Fruit fly (Drosophila melanogaster) whole organism, embryonic: ENCODE results near the gene mRRF1.

Source experiments
- Atf3 ChIP-seq: fragments of 200-800 bp; sonication (Bioruptor generic); optimal IDR thresholded peaks from 3 replicates; lab custom pipeline; 2016; ENCODE audit warnings: missing biosample characterization, missing genetic modification characterization
- CG10209 ChIP-seq: fragments of 200-800 bp; sonication (Bioruptor generic); optimal IDR thresholded peaks from 3 replicates; lab custom pipeline; 2017; ENCODE audit warnings: missing biosample characterization, mild to moderate bottlenecking, missing genetic modification characterization, missing genetic modification reagents
- CG10274 ChIP-seq: fragments of 200-800 bp; sonication (Bioruptor generic); optimal IDR thresholded peaks from 3 replicates; lab custom pipeline; 2017; ENCODE audit warnings: missing biosample characterization, mild to moderate bottlenecking, missing genetic modification characterization
- CG10462 ChIP-seq: fragments of 200-800 bp; sonication (Bioruptor generic); optimal IDR thresholded peaks from 2 replicates; lab custom pipeline; 2016; ENCODE audit warnings: missing biosample characterization, missing genetic modification characterization
- CG10979 ChIP-seq: fragments of 200-800 bp; sonication (Bioruptor generic); optimal IDR thresholded peaks from 2 replicates; lab custom pipeline; 2018; ENCODE audit warnings: missing biosample characterization, mild to moderate bottlenecking, missing genetic modification characterization, moderate library complexity
- CG11696 ChIP-seq: fragments of 200-800 bp; sonication (Bioruptor generic); IDR thresholded peaks from 2 replicates; pipeline ENCODE4 v1.3.6; 2022; ENCODE audit warnings: missing biosample characterization, missing genetic modification characterization
- CG12659 ChIP-seq: fragments of 200-800 bp; sonication (Bioruptor generic); optimal IDR thresholded peaks from 3 replicates; lab custom pipeline; 2017; ENCODE audit warnings: mild to moderate bottlenecking, missing biosample characterization, missing genetic modification reagents, missing genetic modification characterization
- CG14050 ChIP-seq: fragments of 200-800 bp; sonication (Bioruptor generic); IDR thresholded peaks from 3 replicates; pipeline ENCODE4 v1.3.6; 2022; ENCODE audit warnings: missing biosample characterization, missing genetic modification characterization
- CG1529 ChIP-seq: fragments of 200-800 bp; sonication (Bioruptor generic); optimal IDR thresholded peaks from 3 replicates; lab custom pipeline; 2018; ENCODE audit warnings: missing biosample characterization, missing genetic modification characterization
- CG16863 ChIP-seq: fragments of 200-800 bp; sonication (Bioruptor generic); optimal IDR thresholded peaks from 3 replicates; lab custom pipeline; 2016; ENCODE audit warnings: missing biosample characterization, missing genetic modification characterization
- CG18262 ChIP-seq: fragments of 200-800 bp; optimal IDR thresholded peaks from 3 replicates; lab custom pipeline; 2019; ENCODE audit warnings: missing biosample characterization, mild to moderate bottlenecking, missing genetic modification characterization, moderate library complexity
- CG18599 ChIP-seq: fragments of 200-800 bp; sonication (Bioruptor generic); optimal IDR thresholded peaks from 3 replicates; lab custom pipeline; 2017; ENCODE audit warnings: missing biosample characterization, missing genetic modification characterization, mild to moderate bottlenecking, moderate library complexity, missing genetic modification reagents
- CG18764 ChIP-seq: fragments of 200-800 bp; sonication (Bioruptor generic); optimal IDR thresholded peaks from 3 replicates; lab custom pipeline; 2016; ENCODE audit warnings: missing biosample characterization, missing genetic modification characterization
- CG2199 ChIP-seq: fragments of 200-800 bp; sonication (Bioruptor generic); IDR thresholded peaks from 3 replicates; pipeline ENCODE4 v1.3.6; 2022; ENCODE audit warnings: missing biosample characterization, missing genetic modification characterization
- CG2678 ChIP-seq: fragments of 200-800 bp; sonication (Bioruptor generic); optimal IDR thresholded peaks from 3 replicates; lab custom pipeline; 2019; ENCODE audit warnings: missing biosample characterization, mild to moderate bottlenecking, missing genetic modification characterization, moderate library complexity
- CG30403 ChIP-seq: fragments of 200-800 bp; sonication (Bioruptor generic); optimal IDR thresholded peaks from 3 replicates; lab custom pipeline; 2016; ENCODE audit warnings: missing biosample characterization, missing genetic modification characterization
- CG32772 ChIP-seq: fragments of 200-800 bp; sonication (Bioruptor generic); IDR thresholded peaks from 2 replicates; pipeline ENCODE4 v1.3.6; 2022; ENCODE audit warnings: missing biosample characterization, missing genetic modification characterization
- CG34376 ChIP-seq: fragments of 200-800 bp; sonication (Bioruptor generic); optimal IDR thresholded peaks from 2 replicates; lab custom pipeline; 2018; ENCODE audit warnings: missing biosample characterization, mild to moderate bottlenecking, missing genetic modification characterization
- CG4820 ChIP-seq: fragments of 200-800 bp; sonication (Bioruptor generic); optimal IDR thresholded peaks from 3 replicates; lab custom pipeline; 2016; ENCODE audit warnings: missing biosample characterization, missing genetic modification characterization
- CG6272 ChIP-seq: fragments of 200-800 bp; sonication (Bioruptor generic); IDR thresholded peaks from 2 replicates; pipeline ENCODE4 v1.3.6; 2022; ENCODE audit warnings: missing biosample characterization, missing genetic modification characterization
- CG7963 ChIP-seq: fragments of 200-800 bp; sonication (Bioruptor generic); IDR thresholded peaks from 3 replicates; pipeline ENCODE4 v1.3.6; 2022; ENCODE audit warnings: missing biosample characterization, missing genetic modification characterization; ENCODE audit not compliant: partially characterized antibody
- CG8359 ChIP-seq: fragments of 200-800 bp; sonication (Bioruptor generic); optimal IDR thresholded peaks from 2 replicates; lab custom pipeline; 2017; ENCODE audit warnings: missing biosample characterization, mild to moderate bottlenecking, missing genetic modification characterization, borderline replicate concordance
- CG8388 ChIP-seq: fragments of 200-800 bp; sonication (Bioruptor generic); optimal IDR thresholded peaks from 2 replicates; lab custom pipeline; 2019; ENCODE audit warnings: missing biosample characterization, mild to moderate bottlenecking, missing genetic modification characterization, moderate library complexity
- CG8478 ChIP-seq: fragments of >200 bp; optimal IDR thresholded peaks from 2 replicates; lab custom pipeline; 2018
- CkIIα-i1 ChIP-seq: fragments of 200-800 bp; sonication (Bioruptor generic); IDR thresholded peaks from 2 replicates; pipeline ENCODE4 v1.3.6; 2022; ENCODE audit warnings: missing biosample characterization, missing genetic modification characterization
- D19A ChIP-seq: fragments of 200-800 bp; optimal IDR thresholded peaks from 3 replicates; lab custom pipeline; 2019; ENCODE audit warnings: missing biosample characterization, mild to moderate bottlenecking, missing genetic modification characterization, moderate library complexity
- Dip3 ChIP-seq: fragments of 200-800 bp; sonication (Bioruptor generic); optimal IDR thresholded peaks from 3 replicates; lab custom pipeline; 2016; ENCODE audit warnings: missing biosample characterization, missing genetic modification characterization
- Doc3 ChIP-seq: fragments of 200-800 bp; sonication (Bioruptor generic); IDR thresholded peaks from 3 replicates; pipeline ENCODE4 v1.3.6; 2022; ENCODE audit warnings: missing biosample characterization, missing genetic modification characterization; ENCODE audit not compliant: partially characterized antibody
- Drgx ChIP-seq: fragments of 200-800 bp; sonication (Bioruptor generic); IDR thresholded peaks from 2 replicates; pipeline ENCODE4 v1.3.6; 2022; ENCODE audit warnings: missing biosample characterization, missing genetic modification characterization
- Ets65A ChIP-seq: fragments of 200-800 bp; sonication (Bioruptor generic); peaks from one replicate; lab custom pipeline; 2016; ENCODE audit warnings: missing biosample characterization, missing genetic modification characterization
- Gsc ChIP-seq: fragments of 200-800 bp; sonication (Bioruptor generic); IDR thresholded peaks from 2 replicates; pipeline ENCODE4 v1.3.6; 2022; ENCODE audit warnings: missing biosample characterization, missing genetic modification characterization
- Hey ChIP-seq: fragments of 200-800 bp; sonication (Bioruptor generic); optimal IDR thresholded peaks from 3 replicates; lab custom pipeline; 2018; ENCODE audit warnings: missing biosample characterization, mild to moderate bottlenecking, missing genetic modification characterization
- Hmx ChIP-seq: fragments of 200-800 bp; sonication (Bioruptor generic); optimal IDR thresholded peaks from 2 replicates; lab custom pipeline; 2016; ENCODE audit warnings: missing biosample characterization, missing genetic modification characterization
- Hr51 ChIP-seq, 2 experiments: fragments of 200-800 bp; sonication (Bioruptor generic); optimal IDR thresholded peaks; 2 replicates in 1 of 2; 3 replicates in 1 of 2; lab custom pipeline; 2016 to 2018; ENCODE audit warnings: missing biosample characterization in 2 of 2, missing genetic modification characterization in 2 of 2, mild to moderate bottlenecking in 1 of 2, moderate library complexity in 1 of 2
- Hr78 ChIP-seq, 2 experiments: fragments of 200-800 bp in 1 of 2; fragments of >200 bp in 1 of 2; sonication (Bioruptor generic) in 1 of 2; optimal IDR thresholded peaks; 2 replicates each; lab custom pipeline; 2017 to 2019; ENCODE audit warnings: missing biosample characterization in 2 of 2, missing genetic modification characterization in 2 of 2, mild to moderate bottlenecking in 1 of 2, moderate library complexity in 1 of 2
- bab2 ChIP-seq: fragments of 200-800 bp; sonication (Bioruptor generic); optimal IDR thresholded peaks from 2 replicates; lab custom pipeline; 2016; ENCODE audit warnings: missing biosample characterization, missing genetic modification characterization
- bigmax ChIP-seq: fragments of 200-800 bp; sonication (Bioruptor generic); optimal IDR thresholded peaks from 2 replicates; lab custom pipeline; 2018; ENCODE audit warnings: missing biosample characterization, mild to moderate bottlenecking, missing genetic modification characterization
- btn ChIP-seq: fragments of 200-800 bp; sonication (Bioruptor generic); optimal IDR thresholded peaks from 2 replicates; lab custom pipeline; 2016; ENCODE audit warnings: missing biosample characterization, missing genetic modification characterization
- dmrt99B ChIP-seq: fragments of 200-800 bp; sonication (Bioruptor generic); optimal IDR thresholded peaks from 2 replicates; lab custom pipeline; 2018; ENCODE audit warnings: missing biosample characterization, mild to moderate bottlenecking, missing genetic modification characterization, moderate library complexity
- gcm ChIP-seq: fragments of 200-800 bp; sonication (Bioruptor generic); optimal IDR thresholded peaks from 2 replicates; lab custom pipeline; 2019; ENCODE audit warnings: missing biosample characterization, mild to moderate bottlenecking, missing genetic modification characterization, moderate library complexity
- lov ChIP-seq, 2 experiments: fragments of 200-800 bp in 1 of 2; fragments of >200 bp in 1 of 2; sonication (Bioruptor generic) in 1 of 2; IDR thresholded peaks in 1 of 2; optimal IDR thresholded peaks in 1 of 2; 2 replicates in 1 of 2; 3 replicates in 1 of 2; pipeline versions ENCODE4 v1.3.6 to Lab custom; 2017 to 2022; ENCODE audit warnings: missing biosample characterization in 1 of 2, missing genetic modification characterization in 1 of 2
- org-1 ChIP-seq: fragments of 200-800 bp; sonication (Bioruptor generic); optimal IDR thresholded peaks from 2 replicates; lab custom pipeline; 2017; ENCODE audit warnings: missing biosample characterization, missing genetic modification characterization
- sd ChIP-seq: fragments of 200-800 bp; sonication (Bioruptor generic); optimal IDR thresholded peaks from 3 replicates; lab custom pipeline; 2018; ENCODE audit warnings: missing biosample characterization, mild to moderate bottlenecking, missing genetic modification characterization, moderate library complexity
- tll ChIP-seq, 2 experiments: fragments of 200-800 bp in 1 of 2; fragments of >200 bp in 1 of 2; sonication (Bioruptor generic) in 1 of 2; optimal IDR thresholded peaks; 2 replicates each; lab custom pipeline; 2017 to 2019; ENCODE audit warnings: missing biosample characterization in 2 of 2, missing genetic modification characterization in 2 of 2, mild to moderate bottlenecking in 1 of 2, moderate library complexity in 1 of 2
- twi ChIP-seq: fragments of 200-800 bp; optimal IDR thresholded peaks from 2 replicates; lab custom pipeline; 2019; ENCODE audit warnings: missing biosample characterization, mild to moderate bottlenecking, missing genetic modification characterization, moderate library complexity
- vnd ChIP-seq: fragments of 200-800 bp; sonication (Bioruptor generic); IDR thresholded peaks from 3 replicates; pipeline ENCODE4 v1.3.6; 2022; ENCODE audit warnings: missing biosample characterization, missing genetic modification characterization; ENCODE audit not compliant: partially characterized antibody
- zfh1 ChIP-seq: fragments of 200-800 bp; sonication (Bioruptor generic); IDR thresholded peaks from 3 replicates; pipeline ENCODE4 v1.3.6; 2022; ENCODE audit warnings: missing biosample characterization, missing genetic modification characterization

Gene mRRF1

dm6 chr3L:9383345-9384075 lies 19.4 kb downstream of the mRRF1 start, which contains the start of gene Hsp27 (continued):
- TF ChIP-seq sd (tag; lab: Kevin White, UChicago): peak; percentile 90
- peak; percentile 98 for TF ChIP-seq CG1529 (GFP tag; lab: Kevin White, UChicago)
- peak; percentile 27 for TF ChIP-seq CG8478 (lab: Kevin White, UChicago)
- TF ChIP-seq CG16863 (GFP tag; lab: Kevin White, UChicago): peak; percentile 87
- TF ChIP-seq CG10274 (GFP tag; lab: Kevin White, UChicago): peak; percentile 90
- TF ChIP-seq Doc3 (GFP tag; lab: Robert Waterston, UW): no peak
- peak; percentile 97 for TF ChIP-seq CG12659 (GFP tag; lab: Kevin White, UChicago)
- TF ChIP-seq gcm (GFP tag; lab: Kevin White, UChicago): peak; percentile 97
- TF ChIP-seq Ets65A (GFP tag; lab: Kevin White, UChicago): peak; percentile 98
- peak; percentile 94 for TF ChIP-seq CG8359
- peak; percentile 98 for TF ChIP-seq CG6272 (GFP tag; lab: Robert Waterston, UW)
- peak; percentile 99 for TF ChIP-seq CG2199
- TF ChIP-seq Hey (tag; lab: Kevin White, UChicago): peak; percentile 56
- TF ChIP-seq CG2678 (tag; lab: Kevin White, UChicago): peak; percentile 98
- TF ChIP-seq D19A (tag; lab: Kevin White, UChicago): peak; percentile 96
- TF ChIP-seq CG4820 (GFP tag; lab: Kevin White, UChicago): peak; percentile 98
- TF ChIP-seq Hr51 (GFP tag; optimal IDR thresholded peaks at IDR 0.05; lab: Kevin White, UChicago): peak; percentile 91 to 97
- peak; percentile 93 for TF ChIP-seq Dip3 (GFP tag; lab: Kevin White, UChicago)
- peak; percentile 98 for TF ChIP-seq CG18599 (GFP tag; lab: Kevin White, UChicago)
- TF ChIP-seq dmrt99B: peak; percentile 99
- TF ChIP-seq tll (GFP tag; optimal IDR thresholded peaks at IDR 0.05; lab: Kevin White, UChicago): peak in 1 of 2 experiments; percentile 50
- no peak for TF ChIP-seq vnd (GFP tag; lab: Robert Waterston, UW)
- TF ChIP-seq lov (optimal IDR thresholded peaks at IDR 0.05; lab: Kevin White, UChicago): no peak
- peak; percentile 98 for TF ChIP-seq lov (GFP tag; IDR thresholded peaks at IDR 0.05; lab: Robert Waterston, UW)
- TF ChIP-seq Hmx (GFP tag; lab: Kevin White, UChicago): peak; percentile 83
- TF ChIP-seq Atf3: peak; percentile 74
- peak; percentile 97 for TF ChIP-seq CG8388 (GFP tag; lab: Kevin White, UChicago)
- peak; percentile 97 for TF ChIP-seq Gsc (GFP tag; lab: Robert Waterston, UW)
- TF ChIP-seq CG14050 (GFP tag; lab: Robert Waterston, UW): peak; percentile 97
- TF ChIP-seq org-1 (GFP tag; lab: Kevin White, UChicago): peak; percentile 97
- TF ChIP-seq Drgx (GFP tag; lab: Robert Waterston, UW): peak; percentile 100
- peak; percentile 93 for TF ChIP-seq bab2 (GFP tag; lab: Kevin White, UChicago)
- TF ChIP-seq twi (tag; lab: Kevin White, UChicago): peak; percentile 89
- TF ChIP-seq CG10462 (GFP tag; lab: Kevin White, UChicago): peak; percentile 95
- TF ChIP-seq CkIIα-i1 (GFP tag; lab: Robert Waterston, UW): peak; percentile 82
- TF ChIP-seq btn: peak; percentile 94
- peak in 1 of 2 experiments; percentile 92 for TF ChIP-seq Hr78 (GFP tag; optimal IDR thresholded peaks at IDR 0.05; lab: Kevin White, UChicago)
- peak; percentile 99 for TF ChIP-seq CG10979 (tag; lab: Kevin White, UChicago)
- peak; percentile 99 for TF ChIP-seq CG32772
- peak; percentile 99 for TF ChIP-seq CG18262 (tag; lab: Kevin White, UChicago)
- TF ChIP-seq CG18764 (GFP tag; lab: Kevin White, UChicago): peak; percentile 97
- TF ChIP-seq CG10209 (GFP tag; lab: Kevin White, UChicago): peak; percentile 98
- TF ChIP-seq CG7963 (GFP tag; lab: Robert Waterston, UW): no peak
- TF ChIP-seq bigmax (GFP tag; lab: Kevin White, UChicago): peak; percentile 71
- peak; percentile 99 for TF ChIP-seq CG30403 (GFP tag; lab: Kevin White, UChicago)
- peak; percentile 94 for TF ChIP-seq CG34376
- TF ChIP-seq zfh1: peak; percentile 99
- TF ChIP-seq CG11696 (GFP tag; lab: Robert Waterston, UW): peak; percentile 93
